Worm (Caenorhabditis elegans) whole organism, early embryonic: ENCODE data around the gene nphp-4.

Source experiments
- B0310.2 ChIP-seq: sonication (generic microtip); optimal IDR thresholded peaks from 2 replicates; lab custom pipeline; 2016; ENCODE audit warnings: mild to moderate bottlenecking, missing genetic modification characterization, missing compliant biosample characterization
- ama-1 ChIP-seq: fragments of 150-350 bp; optimal IDR thresholded peaks from 2 replicates; lab custom pipeline; 2014
- flt-1 ChIP-seq: fragments of 200-800 bp; sonication (Bioruptor generic); IDR thresholded peaks from 2 replicates; pipeline ENCODE4 v1.3.6; 2022; ENCODE audit warnings: missing genetic modification characterization, missing compliant biosample characterization
- hmg-4 ChIP-seq: fragments of 200-800 bp; sonication (Bioruptor generic); optimal IDR thresholded peaks from 2 replicates; lab custom pipeline; 2018; ENCODE audit warnings: mild to moderate bottlenecking, missing genetic modification characterization, missing compliant biosample characterization
- scrt-1 ChIP-seq: fragments of 200-800 bp; sonication (Bioruptor generic); IDR thresholded peaks from 2 replicates; pipeline ENCODE4 v1.3.6; 2022; ENCODE audit warnings: missing genetic modification characterization, missing compliant biosample characterization
- tbx-11 ChIP-seq: fragments of 200-800 bp; sonication (Bioruptor generic); IDR thresholded peaks from 2 replicates; pipeline ENCODE4 v1.3.6; 2022; ENCODE audit warnings: missing genetic modification characterization, missing compliant biosample characterization

- TF ChIP-seq flt-1 (GFP tag; lab: Robert Waterston, UW) (no peak), ama-1 (lab: Kevin White, UChicago) (no peak), scrt-1 (GFP tag; lab: Robert Waterston, UW) (no peak), B0310.2 (no peak), hmg-4 (GFP tag; lab: Kevin White, UChicago) (no peak), tbx-11 (GFP tag; lab: Robert Waterston, UW) (no peak)
Measured at ce11 chrV:11787258-11787657, 56.3 kb downstream of the nphp-4 start, which contains the start of gene F55A11.7.
